Fruit fly (Drosophila melanogaster) whole organism, prepupa: ENCODE results near the gene CG13919.
A peak's percentile ranks its signal among the peaks of the same experiment; 100 is the strongest.

Experiments
- Blimp-1 ChIP-seq: fragments of 200-800 bp; sonication (Bioruptor generic); optimal IDR thresholded peaks from 3 replicates; lab custom pipeline; 2017; ENCODE audit warnings: missing biosample characterization, missing genetic modification characterization, mild to moderate bottlenecking, moderate library complexity, missing genetic modification reagents
- CG10631 ChIP-seq: fragments of 200-800 bp; sonication (Bioruptor generic); optimal IDR thresholded peaks from 2 replicates; lab custom pipeline; 2016; ENCODE audit warnings: missing biosample characterization, missing genetic modification characterization
- CG10669 ChIP-seq: fragments of 200-800 bp; sonication (Bioruptor generic); optimal IDR thresholded peaks from 3 replicates; lab custom pipeline; 2018; ENCODE audit warnings: missing biosample characterization, mild to moderate bottlenecking, missing genetic modification characterization, moderate library complexity
- CG11294 ChIP-seq: fragments of 200-800 bp; sonication (Bioruptor generic); IDR thresholded peaks from 2 replicates; pipeline ENCODE4 v1.3.6; 2022; ENCODE audit warnings: missing biosample characterization, missing genetic modification characterization
- CG11762 ChIP-seq: fragments of 200-800 bp; sonication (Bioruptor generic); optimal IDR thresholded peaks from 3 replicates; lab custom pipeline; 2016; ENCODE audit warnings: missing biosample characterization, missing genetic modification characterization; ENCODE audit not compliant: insufficient read depth
- CG11902 ChIP-seq: fragments of 200-800 bp; sonication (Bioruptor generic); optimal IDR thresholded peaks from 3 replicates; lab custom pipeline; 2016; ENCODE audit warnings: missing biosample characterization, missing genetic modification characterization
- CG1621 ChIP-seq: fragments of 200-800 bp; sonication (Bioruptor generic); optimal IDR thresholded peaks from 3 replicates; lab custom pipeline; 2018; ENCODE audit warnings: missing biosample characterization, mild to moderate bottlenecking, missing genetic modification characterization
- CG16779 ChIP-seq: fragments of 200-800 bp; sonication (Bioruptor generic); optimal IDR thresholded peaks from 3 replicates; lab custom pipeline; 2017; ENCODE audit warnings: missing biosample characterization, mild to moderate bottlenecking, missing genetic modification characterization
- CG3032 ChIP-seq: fragments of 200-800 bp; optimal IDR thresholded peaks from 2 replicates; lab custom pipeline; 2019; ENCODE audit warnings: missing biosample characterization, mild to moderate bottlenecking, missing genetic modification characterization, moderate library complexity
- CG31627 ChIP-seq: fragments of 200-800 bp; sonication (Bioruptor generic); optimal IDR thresholded peaks from 3 replicates; lab custom pipeline; 2016; ENCODE audit warnings: missing biosample characterization, missing genetic modification characterization
- CG32006 ChIP-seq: fragments of 200-800 bp; sonication (Bioruptor generic); optimal IDR thresholded peaks from 3 replicates; lab custom pipeline; 2017; ENCODE audit warnings: missing biosample characterization, mild to moderate bottlenecking, missing genetic modification characterization
- CG34406 ChIP-seq: fragments of 200-800 bp; sonication (Bioruptor generic); optimal IDR thresholded peaks from 3 replicates; lab custom pipeline; 2016; ENCODE audit warnings: missing biosample characterization, missing genetic modification characterization
- CG3919 ChIP-seq: fragments of 200-800 bp; sonication (Bioruptor generic); optimal IDR thresholded peaks from 3 replicates; lab custom pipeline; 2016; ENCODE audit warnings: missing biosample characterization, missing genetic modification characterization
- CG6163 ChIP-seq: fragments of 200-800 bp; sonication (Bioruptor generic); IDR thresholded peaks from 3 replicates; pipeline ENCODE4 v1.3.6; 2022; ENCODE audit warnings: missing biosample characterization, missing genetic modification characterization
- CG6792 ChIP-seq: fragments of 200-800 bp; sonication (Bioruptor generic); optimal IDR thresholded peaks from 3 replicates; lab custom pipeline; 2016; ENCODE audit warnings: missing biosample characterization, missing genetic modification characterization
- CG6808 ChIP-seq: fragments of 200-800 bp; sonication (Bioruptor generic); optimal IDR thresholded peaks from 3 replicates; lab custom pipeline; 2017; ENCODE audit warnings: missing biosample characterization, missing genetic modification characterization, mild to moderate bottlenecking, moderate library complexity, missing genetic modification reagents
- CG7368 ChIP-seq: fragments of 200-800 bp; sonication (Bioruptor generic); optimal IDR thresholded peaks from 3 replicates; lab custom pipeline; 2016; ENCODE audit warnings: missing biosample characterization, missing genetic modification characterization
- CG8119 ChIP-seq: fragments of 200-800 bp; sonication (Bioruptor generic); IDR thresholded peaks from 3 replicates; pipeline ENCODE4 v1.3.6; 2022; ENCODE audit warnings: missing biosample characterization, missing genetic modification characterization
- CG8319 ChIP-seq: fragments of 200-800 bp; sonication (Bioruptor generic); optimal IDR thresholded peaks from 3 replicates; lab custom pipeline; 2016; ENCODE audit warnings: missing biosample characterization, missing genetic modification characterization
- CG8632 ChIP-seq: fragments of 200-800 bp; sonication (Bioruptor generic); optimal IDR thresholded peaks from 3 replicates; lab custom pipeline; 2016; ENCODE audit warnings: missing biosample characterization, missing genetic modification characterization
- CG9139 ChIP-seq: fragments of 200-800 bp; sonication (Bioruptor generic); optimal IDR thresholded peaks from 3 replicates; lab custom pipeline; 2017; ENCODE audit warnings: missing biosample characterization, mild to moderate bottlenecking, missing genetic modification characterization
- Eip75B ChIP-seq: fragments of 200-800 bp; sonication (Bioruptor generic); optimal IDR thresholded peaks from 3 replicates; lab custom pipeline; 2016; ENCODE audit warnings: missing biosample characterization, missing genetic modification characterization
- Eip93F ChIP-seq: fragments of 200-800 bp; sonication (Bioruptor generic); optimal IDR thresholded peaks from 2 replicates; lab custom pipeline; 2016; ENCODE audit warnings: missing biosample characterization, mild to moderate bottlenecking, missing genetic modification characterization
- Ets21C ChIP-seq: fragments of 200-800 bp; sonication (Bioruptor generic); optimal IDR thresholded peaks from 3 replicates; lab custom pipeline; 2016; ENCODE audit warnings: missing biosample characterization, missing genetic modification characterization
- Ets96B ChIP-seq: fragments of 200-800 bp; optimal IDR thresholded peaks from 2 replicates; lab custom pipeline; 2019; ENCODE audit warnings: missing biosample characterization, mild to moderate bottlenecking, missing genetic modification characterization, moderate library complexity
- Gug ChIP-seq: fragments of 200-800 bp; sonication (Bioruptor generic); IDR thresholded peaks from 2 replicates; pipeline ENCODE4 v1.3.6; 2022; ENCODE audit warnings: missing biosample characterization, missing genetic modification characterization
- Hr39 ChIP-seq: fragments of 200-800 bp; sonication (Bioruptor generic); optimal IDR thresholded peaks from 2 replicates; lab custom pipeline; 2016; ENCODE audit warnings: missing biosample characterization, missing genetic modification characterization
- Hr4 ChIP-seq: fragments of 200-800 bp; sonication (Bioruptor generic); optimal IDR thresholded peaks from 3 replicates; lab custom pipeline; 2016; ENCODE audit warnings: missing biosample characterization, missing genetic modification characterization
- Met ChIP-seq: fragments of 200-800 bp; sonication (Bioruptor generic); optimal IDR thresholded peaks from 3 replicates; lab custom pipeline; 2016; ENCODE audit warnings: missing biosample characterization, missing genetic modification characterization
- Smox ChIP-seq: fragments of 200-800 bp; sonication (Bioruptor generic); optimal IDR thresholded peaks from 3 replicates; lab custom pipeline; 2016; ENCODE audit warnings: missing biosample characterization, missing genetic modification characterization
- Sox14 ChIP-seq: fragments of 200-800 bp; sonication (Bioruptor generic); optimal IDR thresholded peaks from 3 replicates; lab custom pipeline; 2016; ENCODE audit warnings: missing biosample characterization, missing genetic modification characterization
- Sox15 ChIP-seq: fragments of 200-800 bp; sonication (Bioruptor generic); optimal IDR thresholded peaks from 3 replicates; lab custom pipeline; 2016; ENCODE audit warnings: missing biosample characterization, missing genetic modification characterization
- achi ChIP-seq: fragments of 200-800 bp; sonication (Bioruptor generic); optimal IDR thresholded peaks from 3 replicates; lab custom pipeline; 2016; ENCODE audit warnings: missing biosample characterization, missing genetic modification characterization
- acj6 ChIP-seq: fragments of 200-800 bp; sonication (Bioruptor generic); optimal IDR thresholded peaks from 3 replicates; lab custom pipeline; 2016; ENCODE audit warnings: missing biosample characterization, missing genetic modification characterization
- cyc ChIP-seq: fragments of 200-800 bp; sonication (Bioruptor generic); optimal IDR thresholded peaks from 3 replicates; lab custom pipeline; 2016; ENCODE audit warnings: missing biosample characterization, missing genetic modification characterization
- dac ChIP-seq: fragments of 200-800 bp; sonication (Bioruptor generic); optimal IDR thresholded peaks from 2 replicates; lab custom pipeline; 2017; ENCODE audit warnings: missing biosample characterization, mild to moderate bottlenecking, missing genetic modification characterization
- eg ChIP-seq: fragments of 200-800 bp; sonication (Bioruptor generic); IDR thresholded peaks from 3 replicates; pipeline ENCODE4 v1.3.6; 2022; ENCODE audit warnings: missing biosample characterization, missing genetic modification characterization
- esn ChIP-seq: fragments of 200-800 bp; sonication (Bioruptor generic); optimal IDR thresholded peaks from 2 replicates; lab custom pipeline; 2016; ENCODE audit warnings: missing biosample characterization, mild to moderate bottlenecking, missing genetic modification characterization, moderate library complexity
- fd59A ChIP-seq: fragments of 200-800 bp; sonication (Bioruptor generic); optimal IDR thresholded peaks from 2 replicates; lab custom pipeline; 2017; ENCODE audit warnings: missing biosample characterization, mild to moderate bottlenecking, missing genetic modification characterization, missing genetic modification reagents
- fkh ChIP-seq: fragments of 200-800 bp; sonication (Bioruptor generic); optimal IDR thresholded peaks from 3 replicates; lab custom pipeline; 2017; ENCODE audit warnings: missing biosample characterization, mild to moderate bottlenecking, missing genetic modification characterization, moderate library complexity
- lz ChIP-seq: fragments of 200-800 bp; sonication (Bioruptor generic); optimal IDR thresholded peaks from 3 replicates; lab custom pipeline; 2016; ENCODE audit warnings: missing biosample characterization, missing genetic modification characterization
- net ChIP-seq: fragments of 200-800 bp; sonication (Bioruptor generic); optimal IDR thresholded peaks from 3 replicates; lab custom pipeline; 2016; ENCODE audit warnings: missing biosample characterization, missing genetic modification characterization
- salr ChIP-seq, 2 experiments: fragments of 200-800 bp; sonication (Bioruptor generic); optimal IDR thresholded peaks; 3 replicates each; lab custom pipeline; 2016 to 2018; ENCODE audit warnings: missing biosample characterization in 2 of 2, missing genetic modification characterization in 2 of 2, mild to moderate bottlenecking in 1 of 2
- ss ChIP-seq, 2 experiments: fragments of 200-800 bp; sonication (Bioruptor generic); optimal IDR thresholded peaks; 2 replicates in 1 of 2; 3 replicates in 1 of 2; lab custom pipeline; 2017 to 2018; ENCODE audit warnings: mild to moderate bottlenecking in 2 of 2, missing biosample characterization in 2 of 2, missing genetic modification characterization in 2 of 2, moderate library complexity in 1 of 2
- topi ChIP-seq: fragments of 200-800 bp; sonication (Bioruptor generic); optimal IDR thresholded peaks from 3 replicates; lab custom pipeline; 2016; ENCODE audit warnings: missing biosample characterization, missing genetic modification characterization
- vri ChIP-seq: fragments of 200-800 bp; sonication (Bioruptor generic); optimal IDR thresholded peaks from 3 replicates; lab custom pipeline; 2016; ENCODE audit warnings: missing biosample characterization, mild to moderate bottlenecking, missing genetic modification characterization

Gene CG13919

dm6 chr3L:1639185-1639812 is 6.0 kb upstream of the CG13919 start, which contains the start of the genes Mettl2 and Bgb:
Mettl2 (minus strand) TSS chr3L:1639235.
Bgb (plus strand) TSS chr3L:1639711.
- no peak for TF ChIP-seq Blimp-1
- TF ChIP-seq vri (GFP tag; lab: Kevin White, UChicago) = no peak
- TF ChIP-seq esn (GFP tag; lab: Kevin White, UChicago) = peak; percentile 85
- no peak for TF ChIP-seq CG6808 (GFP tag; lab: Kevin White, UChicago)
- no peak for TF ChIP-seq CG16779 (tag; lab: Kevin White, UChicago)
- TF ChIP-seq CG32006 (GFP tag; lab: Kevin White, UChicago) = peak; percentile 72
- TF ChIP-seq CG11762 (GFP tag; lab: Kevin White, UChicago) = peak; percentile 35
- peak; percentile 90 for TF ChIP-seq Hr39 (GFP tag; lab: Kevin White, UChicago)
- TF ChIP-seq CG10669 (GFP tag; lab: Kevin White, UChicago) = no peak
- peak; percentile 90 for TF ChIP-seq CG31627 (GFP tag; lab: Kevin White, UChicago)
- TF ChIP-seq dac = peak; percentile 42
- TF ChIP-seq achi = peak; percentile 73
- TF ChIP-seq eg (GFP tag; lab: Robert Waterston, UW) = peak; percentile 73; the same call in 2 of the 3 replicates
- TF ChIP-seq CG6792 (GFP tag; lab: Kevin White, UChicago) = peak; percentile 75
- peak; percentile 83 for TF ChIP-seq CG6163
- peak; percentile 53 for TF ChIP-seq CG8119 (GFP tag; lab: Robert Waterston, UW)
- peak; percentile 85 for TF ChIP-seq Ets21C
- peak; percentile 78 for TF ChIP-seq Sox14 (GFP tag; lab: Kevin White, UChicago)
- no peak for TF ChIP-seq Eip75B (GFP tag; lab: Kevin White, UChicago)
- TF ChIP-seq CG3032 = peak; percentile 81
- TF ChIP-seq ss (GFP tag; optimal IDR thresholded peaks at IDR 0.05; lab: Kevin White, UChicago) = peak in 1 of 2 experiments; percentile 39
- TF ChIP-seq net (GFP tag; lab: Kevin White, UChicago) = no peak
- peak; percentile 63 for TF ChIP-seq Ets96B (tag; lab: Kevin White, UChicago)
- no peak for TF ChIP-seq fkh (GFP tag; lab: Kevin White, UChicago)
- no peak for TF ChIP-seq Eip93F (GFP tag; lab: Kevin White, UChicago)
- TF ChIP-seq CG11902 (GFP tag; lab: Kevin White, UChicago) = peak; percentile 79
- TF ChIP-seq acj6 (GFP tag; lab: Kevin White, UChicago) = peak; percentile 82
- peak; percentile 6 for TF ChIP-seq CG9139
- peak; percentile 83 for TF ChIP-seq CG10631
- peak in 1 of 2 experiments; percentile 29 for TF ChIP-seq salr (GFP tag; optimal IDR thresholded peaks at IDR 0.05; lab: Kevin White, UChicago)
- TF ChIP-seq Hr4 (GFP tag; lab: Kevin White, UChicago) = peak; percentile 81
- TF ChIP-seq fd59A = peak; percentile 32
- peak; percentile 68; the same call in 1 of the 2 replicates for TF ChIP-seq Gug (GFP tag; lab: Robert Waterston, UW)
- TF ChIP-seq CG8632 (GFP tag; lab: Kevin White, UChicago) = peak; percentile 51
- TF ChIP-seq CG7368 = peak; percentile 40
- peak; percentile 64 for TF ChIP-seq CG8319 (GFP tag; lab: Kevin White, UChicago)
- peak; percentile 88 for TF ChIP-seq cyc (GFP tag; lab: Kevin White, UChicago)
- TF ChIP-seq CG1621 (tag; lab: Kevin White, UChicago) = peak; percentile 47
- peak; percentile 54; the same call in 1 of the 2 replicates for TF ChIP-seq CG11294 (GFP tag; lab: Robert Waterston, UW)
- TF ChIP-seq lz (GFP tag; lab: Kevin White, UChicago) = peak; percentile 89
- no peak for TF ChIP-seq Met (GFP tag; lab: Kevin White, UChicago)
- TF ChIP-seq CG34406 (GFP tag; lab: Kevin White, UChicago) = peak; percentile 58
- TF ChIP-seq topi (GFP tag; lab: Kevin White, UChicago) = peak; percentile 80
- TF ChIP-seq Sox15 = peak; percentile 79
- peak; percentile 74 for TF ChIP-seq CG3919
- TF ChIP-seq Smox (GFP tag; lab: Kevin White, UChicago) = peak; percentile 73
